Fruit fly (Drosophila melanogaster) whole organism, pupa: Measurements from ENCODE around the gene CG4393.

Experiments
- CG14655 ChIP-seq: fragments of 200-800 bp; sonication (Bioruptor generic); optimal IDR thresholded peaks from 3 replicates; lab custom pipeline; 2017; ENCODE audit warnings: mild to moderate bottlenecking, missing biosample characterization, missing genetic modification reagents, missing genetic modification characterization
- CG15710 ChIP-seq: fragments of 200-800 bp; sonication (Bioruptor generic); optimal IDR thresholded peaks from 2 replicates; lab custom pipeline; 2018; ENCODE audit warnings: missing biosample characterization, mild to moderate bottlenecking, missing genetic modification characterization, moderate library complexity
- CG17806 ChIP-seq: fragments of 200-800 bp; sonication (Bioruptor generic); optimal IDR thresholded peaks from 2 replicates; lab custom pipeline; 2018; ENCODE audit warnings: missing biosample characterization, mild to moderate bottlenecking, missing genetic modification characterization, moderate library complexity
- CG32121 ChIP-seq: fragments of 200-800 bp; sonication (Bioruptor generic); IDR thresholded peaks from 2 replicates; pipeline ENCODE4 v1.3.6; 2022; ENCODE audit warnings: missing biosample characterization, missing genetic modification characterization
- CG4496 ChIP-seq: fragments of 200-800 bp; sonication (Bioruptor generic); IDR thresholded peaks from 3 replicates; pipeline ENCODE4 v1.3.6; 2022; ENCODE audit warnings: missing biosample characterization, missing genetic modification characterization
- CG8301 ChIP-seq: fragments of 200-800 bp; sonication (Bioruptor generic); optimal IDR thresholded peaks from 2 replicates; lab custom pipeline; 2018; ENCODE audit warnings: missing biosample characterization, mild to moderate bottlenecking, missing genetic modification characterization
- D1 ChIP-seq: fragments of 200-800 bp; sonication (Bioruptor generic); optimal IDR thresholded peaks from 2 replicates; lab custom pipeline; 2018; ENCODE audit warnings: missing biosample characterization, mild to moderate bottlenecking, missing genetic modification characterization, moderate library complexity
- EcR ChIP-seq: fragments of 200-800 bp; sonication (Bioruptor generic); optimal IDR thresholded peaks from 3 replicates; lab custom pipeline; 2019; ENCODE audit warnings: missing biosample characterization, missing genetic modification characterization, mild to moderate bottlenecking, moderate library complexity, missing genetic modification reagents
- Ets98B ChIP-seq: fragments of 200-800 bp; sonication (Bioruptor generic); IDR thresholded peaks from 2 replicates; pipeline ENCODE4 v1.3.6; 2022; ENCODE audit warnings: missing biosample characterization, missing genetic modification characterization
- Pif1A ChIP-seq: fragments of 200-800 bp; sonication (Bioruptor generic); optimal IDR thresholded peaks from 3 replicates; lab custom pipeline; 2016; ENCODE audit warnings: missing biosample characterization, missing genetic modification characterization
- Snoo ChIP-seq: fragments of 200-800 bp; sonication (Bioruptor generic); optimal IDR thresholded peaks from 3 replicates; lab custom pipeline; 2017; ENCODE audit warnings: missing biosample characterization, mild to moderate bottlenecking, missing genetic modification characterization, inconsistent platforms
- gl ChIP-seq: fragments of 200-800 bp; sonication (Bioruptor generic); optimal IDR thresholded peaks from 2 replicates; lab custom pipeline; 2018; ENCODE audit warnings: missing biosample characterization, mild to moderate bottlenecking, missing genetic modification characterization

DNA sequence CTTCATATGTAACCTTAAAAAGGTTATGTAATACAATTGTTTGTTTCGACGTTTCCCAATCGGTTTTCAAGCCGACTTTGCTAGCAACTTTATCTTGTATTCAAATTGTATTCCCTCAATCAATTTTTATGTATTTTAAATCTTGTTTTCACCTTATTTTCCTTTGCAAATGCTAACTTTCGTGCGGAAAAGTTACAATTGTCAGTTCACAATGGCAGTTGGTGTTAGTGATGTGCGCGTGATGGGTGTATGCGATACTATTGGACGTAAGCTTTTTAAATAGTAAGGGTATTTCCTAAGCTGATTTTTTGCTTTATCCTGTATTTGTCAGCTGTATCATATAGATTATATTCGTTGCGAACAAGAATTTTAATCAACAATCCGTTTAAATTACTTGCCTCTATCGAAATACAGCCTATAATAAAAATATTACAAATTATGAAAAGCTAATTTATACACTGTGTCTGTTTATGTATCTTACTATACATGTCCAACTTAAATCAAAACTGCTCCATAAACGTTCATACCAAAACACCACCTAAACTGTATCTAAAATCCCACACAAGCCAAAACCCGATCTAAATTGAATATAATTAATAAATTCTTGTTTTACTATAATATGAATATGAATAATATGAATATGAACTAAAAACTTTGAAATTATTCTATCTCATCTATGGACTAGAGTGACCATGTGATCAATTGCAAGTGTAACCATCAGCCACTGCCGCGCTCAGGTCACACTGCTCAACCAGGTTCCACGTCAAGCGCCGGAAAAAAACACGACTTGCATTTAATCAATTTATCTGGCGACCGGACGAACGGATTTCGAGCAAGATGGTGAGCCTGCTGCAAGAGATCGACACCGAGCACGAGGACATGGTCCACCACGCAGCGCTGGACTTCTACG lies 28.5 kb downstream of the CG4393 start, which contains the start of the genes ATPsynCF6 and Sec13:
- TF ChIP-seq CG4496 (GFP tag; lab: Robert Waterston, UW) (peak; percentile 77), D1 (tag; lab: Kevin White, UChicago) (no peak), gl (tag; lab: Kevin White, UChicago) (no peak), CG14655 (peak; percentile 63), CG15710 (tag; lab: Kevin White, UChicago) (peak; percentile 36), Pif1A (GFP tag; lab: Kevin White, UChicago) (no peak), EcR (GFP tag; lab: Kevin White, UChicago) (no peak), CG17806 (tag; lab: Kevin White, UChicago) (peak; percentile 51), CG8301 (tag; lab: Kevin White, UChicago) (peak; percentile 52), Snoo (peak; percentile 10), CG32121 (GFP tag; lab: Robert Waterston, UW) (peak; percentile 40; the same call in 1 of the 2 replicates), Ets98B (GFP tag; lab: Robert Waterston, UW) (peak; percentile 52)
